Fruit fly (Drosophila melanogaster): Measurements from ENCODE around the gene Jon65Aiv.
A peak's percentile ranks its signal among the peaks of the same experiment; 100 is the strongest.

Jon65Aiv gene

DNA sequence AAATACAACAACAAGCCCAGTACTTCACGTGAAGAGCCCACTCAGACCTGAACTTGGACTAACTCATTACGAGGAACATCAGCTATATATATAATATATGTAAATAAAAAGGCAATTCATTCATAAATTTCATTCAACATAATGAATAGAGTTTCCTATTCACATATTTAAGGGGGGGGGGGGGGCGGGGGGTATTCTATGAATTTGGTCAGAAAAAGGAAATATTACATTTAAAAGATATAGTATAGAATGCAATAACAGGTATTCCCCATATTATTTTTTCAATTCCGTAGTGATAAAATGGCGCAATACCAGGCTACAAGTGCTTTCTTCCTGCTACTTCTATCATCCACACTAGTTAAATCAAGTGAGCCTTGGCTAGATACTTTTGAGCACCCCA, 2.1 kb upstream of the Jon65Aiv start, which contains the start of gene CG6462:
TSS of gene CG6462 (plus strand) at position 301 of the 400 bp plus-strand sequence.
- TF ChIP-seq CG17801 (GFP tag; optimal IDR thresholded peaks at IDR 0.05; ENCODE audit: partially characterized antibody), result no peak

DNA sequence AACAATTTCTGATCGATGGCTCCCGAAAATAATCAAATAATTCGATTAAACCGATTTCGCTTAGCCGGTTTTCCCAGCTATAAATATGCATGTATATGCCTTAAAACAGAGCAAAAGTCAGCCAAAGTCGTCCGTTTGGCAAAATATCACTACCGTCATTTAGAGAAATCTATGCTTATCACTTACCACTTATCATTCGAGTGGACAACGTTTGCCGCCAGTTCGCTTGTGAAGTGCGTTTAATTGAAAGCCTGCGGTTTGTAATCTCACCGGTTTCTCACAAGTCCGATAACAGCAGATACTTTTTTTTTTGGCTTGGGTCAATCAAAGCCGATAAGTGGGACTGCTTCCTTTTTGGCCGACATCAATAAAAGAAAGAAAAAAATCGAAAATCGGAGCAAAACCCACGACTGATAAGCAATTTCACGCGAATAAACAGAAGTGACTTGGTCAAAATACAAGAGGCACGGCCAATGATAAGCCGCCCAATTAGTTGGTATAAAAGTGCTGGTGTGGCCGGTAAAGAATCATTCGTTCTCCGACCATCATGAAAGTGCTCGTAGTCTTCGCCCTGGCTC, 11.4 kb downstream of the Jon65Aiv start, which contains the start of gene Jon65Aiii:
TSS of gene Jon65Aiii (plus strand) at position 528 of the 578 bp plus-strand sequence.
- TF ChIP-seq CG17801 (GFP tag; optimal IDR thresholded peaks at IDR 0.05; ENCODE audit: partially characterized antibody), result no peak

DNA sequence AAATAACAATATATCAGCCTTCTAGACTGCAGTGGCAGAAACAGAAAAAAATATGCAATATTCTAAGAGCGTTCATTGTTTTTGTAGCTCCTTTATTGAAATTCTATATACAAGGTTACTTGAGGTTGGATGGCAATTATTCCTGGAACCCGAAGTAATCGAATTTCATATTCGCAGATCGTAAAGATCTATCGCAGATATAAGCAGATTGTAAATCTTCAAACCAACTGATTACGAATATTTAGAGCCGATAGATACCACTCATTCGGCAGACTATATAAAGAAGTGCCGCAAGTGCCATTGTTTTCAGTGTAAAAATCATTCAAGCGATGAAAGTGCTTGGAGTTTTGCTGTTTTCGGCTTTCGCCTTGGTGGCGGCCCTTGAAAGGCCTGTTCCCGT, 13.1 kb downstream of the Jon65Aiv start, which contains the start of gene Jon65Aii:
TSS of gene Jon65Aii (plus strand) at position 301 of the 400 bp plus-strand sequence.
- TF ChIP-seq CG17801 (GFP tag; optimal IDR thresholded peaks at IDR 0.05; ENCODE audit: partially characterized antibody), result no peak

DNA sequence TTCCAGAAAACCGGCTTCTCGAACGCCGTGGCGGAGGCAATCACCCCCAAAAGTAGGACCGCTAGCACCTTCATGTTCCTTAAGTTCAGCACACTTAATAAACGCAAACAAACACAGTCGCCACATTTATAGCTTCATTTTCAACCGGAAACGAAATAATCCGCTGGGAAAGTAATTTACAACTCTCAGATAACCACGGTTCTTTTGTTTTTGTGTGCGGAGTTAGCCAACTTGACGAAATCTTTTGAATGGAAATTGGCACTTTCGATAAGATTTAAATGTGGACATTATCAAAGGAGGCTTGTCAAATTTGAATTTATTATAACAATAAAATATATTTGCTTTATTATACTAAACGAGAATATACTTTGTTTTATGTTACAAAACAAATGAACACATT, 15.4 kb downstream of the Jon65Aiv start, which contains the start of gene Jon65Ai:
TSS of gene Jon65Ai (minus strand) at position 101 of the 400 bp plus-strand sequence.
- TF ChIP-seq CG17801 (GFP tag; optimal IDR thresholded peaks at IDR 0.05; ENCODE audit: partially characterized antibody), result no peak

DNA sequence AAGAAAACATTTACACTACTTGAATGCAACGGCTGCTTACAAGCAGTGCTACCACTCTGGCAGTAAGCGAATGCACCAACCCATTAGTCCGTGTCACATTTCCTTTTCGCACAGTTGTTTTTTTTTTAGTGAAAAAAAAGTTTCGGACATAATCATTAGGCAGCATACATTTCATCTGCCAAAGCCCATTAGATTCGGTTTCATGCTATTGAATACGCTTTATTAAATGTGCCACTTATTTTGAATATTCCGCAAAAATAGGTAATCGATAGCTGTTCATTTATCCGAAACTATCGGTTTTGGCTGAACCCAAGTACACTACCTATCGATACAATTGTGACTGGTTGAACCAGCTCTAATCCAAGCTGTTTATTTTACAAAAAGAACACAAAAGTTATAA, 15.8 kb downstream of the Jon65Aiv start, which contains the start of gene tant:
TSS of gene tant (plus strand) at position 334 of the 400 bp plus-strand sequence.
- no peak for TF ChIP-seq CG17801 (GFP tag; optimal IDR thresholded peaks at IDR 0.05; ENCODE audit: partially characterized antibody)

DNA sequence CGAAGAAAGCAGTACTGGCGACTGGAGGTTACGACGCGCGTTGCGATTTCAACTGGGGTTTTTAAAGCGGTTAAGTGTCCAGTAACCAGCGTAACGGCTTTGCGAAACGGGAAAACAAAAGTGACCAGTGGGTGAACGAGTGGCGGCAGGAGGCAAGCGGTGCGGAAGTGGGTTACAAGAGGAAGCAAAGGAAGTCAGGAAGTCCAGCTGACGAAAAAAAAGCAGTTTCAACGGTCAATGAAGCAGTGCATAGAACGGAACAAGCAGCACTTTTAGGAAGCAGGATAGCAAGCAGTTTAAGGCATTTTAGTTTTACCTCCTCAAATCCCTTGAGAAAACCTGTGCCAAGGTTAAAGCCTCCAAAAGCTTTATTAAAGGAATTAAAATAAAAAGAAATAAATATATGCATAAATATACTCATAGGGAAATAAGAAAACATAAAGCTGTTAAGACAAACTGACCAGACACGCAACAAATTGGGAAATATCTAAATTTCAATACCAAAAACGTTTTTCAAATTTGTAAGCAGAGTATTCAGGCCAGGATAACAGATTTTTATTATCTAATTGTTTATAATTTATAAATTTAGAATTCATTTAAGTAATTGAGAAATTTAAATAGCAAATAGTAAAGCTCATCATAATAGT, 20.2 kb downstream of the Jon65Aiv start, which contains the start of gene CG6592:
TSS of gene CG6592 (plus strand) at position 597 of the 647 bp plus-strand sequence.
- TF ChIP-seq CG17801 (GFP tag; optimal IDR thresholded peaks at IDR 0.05; ENCODE audit: partially characterized antibody), result no peak

DNA sequence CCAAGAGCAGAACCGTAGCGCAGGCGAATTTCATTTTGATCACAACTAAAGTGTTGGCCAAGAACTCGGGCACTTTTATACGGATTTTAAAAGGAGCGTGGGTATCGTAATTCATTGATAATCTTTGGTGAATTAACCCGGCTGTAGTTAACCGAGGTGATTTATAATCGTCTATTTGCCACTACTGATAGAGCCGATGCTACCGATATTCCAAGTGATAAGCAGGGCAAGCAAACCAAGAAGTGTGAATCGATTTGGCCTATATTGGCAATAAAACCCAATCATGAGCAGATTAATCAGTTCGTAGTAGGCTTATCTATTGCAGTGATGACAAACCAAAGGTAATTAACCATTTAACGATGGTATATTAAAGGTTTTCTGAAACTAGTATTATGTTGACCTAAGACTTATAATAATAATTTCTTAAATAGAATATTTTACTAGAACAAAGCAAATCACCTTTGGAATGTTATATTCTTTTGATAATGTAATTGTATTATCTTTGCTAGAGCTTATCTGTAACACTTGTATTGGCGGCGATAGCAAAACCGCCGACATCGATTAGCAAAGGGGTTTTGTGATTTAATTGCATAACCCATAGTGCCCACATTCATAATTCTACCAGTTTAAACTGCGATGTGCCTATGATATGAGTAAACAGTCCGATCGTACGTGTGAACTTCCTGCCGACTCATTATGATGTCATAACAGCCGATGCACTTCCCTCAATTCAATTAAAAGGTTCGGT, 24.1 kb downstream of the Jon65Aiv start, which contains the start of gene CG10472:
TSS of gene CG10472 (minus strand) at position 51 of the 748 bp plus-strand sequence.
- no peak for TF ChIP-seq CG17801 (GFP tag; optimal IDR thresholded peaks at IDR 0.05; ENCODE audit: partially characterized antibody)

DNA sequence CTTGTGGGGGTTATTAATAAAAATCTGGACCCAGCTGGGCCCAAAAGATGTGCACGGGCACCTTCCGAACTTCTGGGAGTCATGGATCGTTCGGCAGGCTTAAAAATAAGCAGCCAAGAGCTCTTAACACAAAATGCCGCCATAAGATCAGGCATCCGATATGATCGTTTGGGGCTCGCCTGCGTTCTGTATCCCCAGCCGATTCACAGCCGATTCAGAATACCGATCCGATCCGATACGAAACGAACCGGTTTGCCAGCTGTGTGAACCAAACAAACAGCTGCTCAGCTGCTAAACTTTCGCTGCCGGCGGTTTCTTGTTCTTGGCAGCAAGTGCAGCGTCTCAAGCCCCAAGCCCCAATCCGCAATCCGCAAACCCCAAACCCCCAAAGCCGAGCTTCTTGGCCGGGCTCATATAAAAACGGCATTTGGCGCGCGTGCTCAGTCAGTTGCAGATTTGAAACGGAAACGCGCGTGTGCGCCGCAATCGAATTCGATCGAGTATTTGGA, 27.0 kb downstream of the Jon65Aiv start, which contains the start of gene CG42269:
TSS of gene CG42269 (plus strand) at position 416 of the 509 bp plus-strand sequence.
- TF ChIP-seq CG17801 (GFP tag; optimal IDR thresholded peaks at IDR 0.05; ENCODE audit: partially characterized antibody), result no peak

DNA sequence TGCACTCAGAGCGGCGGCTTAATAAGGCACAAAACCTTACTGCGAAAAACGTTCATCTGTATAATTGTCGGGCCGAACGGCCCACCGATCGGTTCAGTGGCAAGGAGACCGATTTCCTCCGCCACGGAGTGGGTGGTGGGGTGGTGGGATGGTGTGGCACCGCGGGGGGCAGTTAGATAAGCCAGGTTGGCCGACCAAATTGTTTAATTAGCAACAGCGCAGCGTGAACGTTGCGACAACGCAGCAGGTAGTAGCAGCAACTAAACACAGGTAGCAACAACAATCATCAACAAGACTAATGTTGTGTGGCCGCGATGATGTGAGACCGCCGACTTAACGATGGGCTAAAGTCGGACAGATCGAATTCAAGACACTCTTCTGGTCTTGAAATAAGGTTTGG, 29.2 kb downstream of the Jon65Aiv start:
- TF ChIP-seq CG17801 (GFP tag; optimal IDR thresholded peaks at IDR 0.05; ENCODE audit: partially characterized antibody), result no peak

DNA sequence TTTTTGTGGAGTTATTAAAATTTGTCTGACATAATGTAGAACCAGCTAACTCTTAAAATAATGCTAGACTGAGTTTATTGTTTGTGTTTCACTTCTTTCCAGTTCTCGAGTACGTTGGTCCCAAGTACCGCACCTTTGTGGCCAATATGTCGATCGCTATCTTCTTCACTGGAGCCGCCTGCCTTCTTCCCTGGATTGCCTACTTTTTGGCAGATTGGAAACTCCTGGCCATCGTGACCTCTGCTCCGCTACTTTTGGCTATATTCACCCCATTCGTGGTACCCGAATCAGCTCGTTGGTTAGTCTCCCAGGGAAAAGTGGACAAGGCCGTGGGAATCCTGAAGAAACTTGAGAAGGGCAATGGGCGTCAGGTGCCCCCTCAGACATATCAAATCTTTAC, 31.2 kb downstream of the Jon65Aiv start:
- no peak for TF ChIP-seq CG17801 (GFP tag; optimal IDR thresholded peaks at IDR 0.05; ENCODE audit: partially characterized antibody)

DNA sequence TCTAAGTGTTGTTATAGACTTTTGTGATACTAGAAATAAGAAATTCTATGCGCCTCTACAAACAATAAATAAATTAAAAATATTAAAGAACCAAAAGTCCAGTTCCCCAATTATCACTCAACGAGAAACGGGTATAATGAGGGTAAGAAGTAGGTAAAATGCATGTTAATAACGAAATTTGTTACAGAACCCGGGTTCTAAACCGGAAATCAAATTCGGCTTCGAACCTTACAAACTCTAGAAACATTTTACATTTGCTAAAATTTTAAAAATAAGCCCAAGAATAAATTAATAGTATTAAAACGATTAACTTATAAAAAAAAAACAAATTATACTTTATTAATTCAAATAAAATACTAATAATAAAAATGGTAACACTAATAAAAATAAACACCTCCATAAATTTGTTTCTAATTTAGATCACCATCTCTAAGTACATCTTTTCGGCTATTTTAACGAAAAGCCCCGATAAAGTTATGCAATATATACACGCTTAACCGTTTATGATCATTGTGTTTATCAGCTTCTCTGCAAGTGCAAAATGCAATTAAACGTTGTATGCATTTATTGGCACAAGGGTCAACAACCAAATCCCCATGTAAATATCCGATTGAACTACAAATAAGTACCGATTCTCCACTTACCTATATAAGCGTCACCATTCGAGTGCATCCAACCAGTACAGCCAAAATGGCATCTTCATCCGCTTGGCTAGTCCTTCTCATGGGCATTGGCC, 32.7 kb downstream of the Jon65Aiv start, which contains the start of gene CG6602:
TSS of gene CG6602 (plus strand) at position 686 of the 736 bp plus-strand sequence.
- TF ChIP-seq CG17801 (GFP tag; optimal IDR thresholded peaks at IDR 0.05; ENCODE audit: partially characterized antibody), result peak; percentile 48

DNA sequence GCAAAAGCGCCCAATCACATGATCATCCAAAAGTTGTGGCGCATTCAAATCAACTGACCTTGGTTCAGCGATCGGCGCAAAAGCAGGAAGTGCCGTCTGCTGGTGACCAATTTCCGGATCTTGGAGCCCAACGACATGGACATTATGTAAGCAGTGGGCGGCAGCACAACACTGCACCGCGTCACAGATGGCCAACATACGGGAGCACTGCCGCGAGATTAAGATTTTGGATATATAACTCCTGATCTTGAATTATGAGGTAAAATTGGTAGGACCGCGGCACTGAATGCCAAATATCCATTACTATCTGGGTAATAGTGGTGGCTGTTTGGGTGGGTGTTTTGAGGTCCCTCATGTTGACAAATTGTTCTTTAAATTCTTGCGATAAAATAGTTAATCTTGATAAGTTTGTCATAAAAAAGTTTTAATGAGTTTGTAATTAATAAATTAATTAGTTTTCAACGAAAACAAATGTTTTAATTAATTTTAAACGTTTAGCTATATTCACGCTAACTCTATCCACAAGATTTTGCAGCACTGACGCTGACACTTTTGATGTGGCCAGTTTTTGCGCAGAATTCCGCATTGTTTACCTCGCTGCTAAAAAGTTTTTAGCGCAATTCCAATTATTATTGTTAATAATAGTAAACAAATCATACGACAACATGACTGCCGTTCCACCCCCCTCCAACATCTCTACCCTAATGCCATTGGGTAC, 36.2 kb downstream of the Jon65Aiv start, which contains the start of the genes CG13295 and CG6610:
TSS of gene CG13295 (minus strand) at position 271 of the 718 bp plus-strand sequence.
TSS of gene CG6610 (plus strand) at position 562 of the 718 bp plus-strand sequence.
- TF ChIP-seq CG17801 (GFP tag; optimal IDR thresholded peaks at IDR 0.05; ENCODE audit: partially characterized antibody), result peak; percentile 55

DNA sequence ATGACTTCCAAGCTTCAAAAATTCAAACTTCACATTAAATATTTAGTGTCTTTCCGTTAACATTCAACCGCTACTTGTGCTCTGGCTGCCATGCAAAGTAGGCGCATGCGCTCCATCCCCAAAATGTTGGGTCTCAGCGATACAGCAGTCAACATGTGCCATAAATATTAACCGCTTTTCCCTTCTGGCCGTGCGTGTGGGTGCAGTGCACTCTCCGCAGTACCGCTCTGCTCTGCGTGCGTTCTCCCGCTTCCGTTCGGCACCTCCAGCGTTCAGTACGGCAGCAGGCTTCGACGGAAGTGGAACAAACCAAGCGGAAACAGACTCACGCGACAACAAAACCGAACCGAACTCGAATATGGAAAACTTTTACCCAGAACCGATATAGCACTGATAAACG, 37.5 kb downstream of the Jon65Aiv start, which contains the start of gene ssp6:
TSS of gene ssp6 (plus strand) at position 294 of the 400 bp plus-strand sequence.
- no peak for TF ChIP-seq CG17801 (GFP tag; optimal IDR thresholded peaks at IDR 0.05; ENCODE audit: partially characterized antibody)
